Fruit fly (Drosophila melanogaster) whole organism, prepupa: Measurements from ENCODE around the gene shf.

ENCODE experiments used
- Blimp-1 ChIP-seq: fragments of 200-800 bp; sonication (Bioruptor generic); optimal IDR thresholded peaks from 3 replicates; lab custom pipeline; 2017; ENCODE audit warnings: missing biosample characterization, missing genetic modification characterization, mild to moderate bottlenecking, moderate library complexity, missing genetic modification reagents
- CG10631 ChIP-seq: fragments of 200-800 bp; sonication (Bioruptor generic); optimal IDR thresholded peaks from 2 replicates; lab custom pipeline; 2016; ENCODE audit warnings: missing biosample characterization, missing genetic modification characterization
- CG11294 ChIP-seq: fragments of 200-800 bp; sonication (Bioruptor generic); IDR thresholded peaks from 2 replicates; pipeline ENCODE4 v1.3.6; 2022; ENCODE audit warnings: missing biosample characterization, missing genetic modification characterization
- CG11762 ChIP-seq: fragments of 200-800 bp; sonication (Bioruptor generic); optimal IDR thresholded peaks from 3 replicates; lab custom pipeline; 2016; ENCODE audit warnings: missing biosample characterization, missing genetic modification characterization; ENCODE audit not compliant: insufficient read depth
- CG11902 ChIP-seq: fragments of 200-800 bp; sonication (Bioruptor generic); optimal IDR thresholded peaks from 3 replicates; lab custom pipeline; 2016; ENCODE audit warnings: missing biosample characterization, missing genetic modification characterization
- CG15336 ChIP-seq: fragments of 200-800 bp; sonication (Bioruptor generic); IDR thresholded peaks from 2 replicates; pipeline ENCODE4 v1.3.6; 2022; ENCODE audit warnings: missing biosample characterization, missing genetic modification characterization
- CG1621 ChIP-seq: fragments of 200-800 bp; sonication (Bioruptor generic); optimal IDR thresholded peaks from 3 replicates; lab custom pipeline; 2018; ENCODE audit warnings: missing biosample characterization, mild to moderate bottlenecking, missing genetic modification characterization
- CG16779 ChIP-seq: fragments of 200-800 bp; sonication (Bioruptor generic); optimal IDR thresholded peaks from 3 replicates; lab custom pipeline; 2017; ENCODE audit warnings: missing biosample characterization, mild to moderate bottlenecking, missing genetic modification characterization
- CG3032 ChIP-seq: fragments of 200-800 bp; optimal IDR thresholded peaks from 2 replicates; lab custom pipeline; 2019; ENCODE audit warnings: missing biosample characterization, mild to moderate bottlenecking, missing genetic modification characterization, moderate library complexity
- CG31627 ChIP-seq: fragments of 200-800 bp; sonication (Bioruptor generic); optimal IDR thresholded peaks from 3 replicates; lab custom pipeline; 2016; ENCODE audit warnings: missing biosample characterization, missing genetic modification characterization
- CG32006 ChIP-seq: fragments of 200-800 bp; sonication (Bioruptor generic); optimal IDR thresholded peaks from 3 replicates; lab custom pipeline; 2017; ENCODE audit warnings: missing biosample characterization, mild to moderate bottlenecking, missing genetic modification characterization
- CG34406 ChIP-seq: fragments of 200-800 bp; sonication (Bioruptor generic); optimal IDR thresholded peaks from 3 replicates; lab custom pipeline; 2016; ENCODE audit warnings: missing biosample characterization, missing genetic modification characterization
- CG3919 ChIP-seq: fragments of 200-800 bp; sonication (Bioruptor generic); optimal IDR thresholded peaks from 3 replicates; lab custom pipeline; 2016; ENCODE audit warnings: missing biosample characterization, missing genetic modification characterization
- CG4318 ChIP-seq: fragments of 200-800 bp; sonication (Bioruptor generic); optimal IDR thresholded peaks from 3 replicates; lab custom pipeline; 2017; ENCODE audit warnings: missing biosample characterization, mild to moderate bottlenecking, missing genetic modification characterization
- CG6163 ChIP-seq: fragments of 200-800 bp; sonication (Bioruptor generic); IDR thresholded peaks from 3 replicates; pipeline ENCODE4 v1.3.6; 2022; ENCODE audit warnings: missing biosample characterization, missing genetic modification characterization
- CG6276 ChIP-seq: fragments of 200-800 bp; sonication (Bioruptor generic); optimal IDR thresholded peaks from 2 replicates; lab custom pipeline; 2017; ENCODE audit warnings: missing biosample characterization, mild to moderate bottlenecking, missing genetic modification characterization
- CG6792 ChIP-seq: fragments of 200-800 bp; sonication (Bioruptor generic); optimal IDR thresholded peaks from 3 replicates; lab custom pipeline; 2016; ENCODE audit warnings: missing biosample characterization, missing genetic modification characterization
- CG6854 ChIP-seq: fragments of 200-800 bp; sonication (Bioruptor generic); optimal IDR thresholded peaks from 2 replicates; lab custom pipeline; 2017; ENCODE audit warnings: missing biosample characterization, mild to moderate bottlenecking, missing genetic modification characterization
- CG7368 ChIP-seq: fragments of 200-800 bp; sonication (Bioruptor generic); optimal IDR thresholded peaks from 3 replicates; lab custom pipeline; 2016; ENCODE audit warnings: missing biosample characterization, missing genetic modification characterization
- CG8119 ChIP-seq: fragments of 200-800 bp; sonication (Bioruptor generic); IDR thresholded peaks from 3 replicates; pipeline ENCODE4 v1.3.6; 2022; ENCODE audit warnings: missing biosample characterization, missing genetic modification characterization
- CG8319 ChIP-seq: fragments of 200-800 bp; sonication (Bioruptor generic); optimal IDR thresholded peaks from 3 replicates; lab custom pipeline; 2016; ENCODE audit warnings: missing biosample characterization, missing genetic modification characterization
- CG8632 ChIP-seq: fragments of 200-800 bp; sonication (Bioruptor generic); optimal IDR thresholded peaks from 3 replicates; lab custom pipeline; 2016; ENCODE audit warnings: missing biosample characterization, missing genetic modification characterization
- CG9139 ChIP-seq: fragments of 200-800 bp; sonication (Bioruptor generic); optimal IDR thresholded peaks from 3 replicates; lab custom pipeline; 2017; ENCODE audit warnings: missing biosample characterization, mild to moderate bottlenecking, missing genetic modification characterization
- Eip75B ChIP-seq: fragments of 200-800 bp; sonication (Bioruptor generic); optimal IDR thresholded peaks from 3 replicates; lab custom pipeline; 2016; ENCODE audit warnings: missing biosample characterization, missing genetic modification characterization
- Eip78C ChIP-seq: fragments of 200-800 bp; sonication (Bioruptor generic); peaks from one replicate; lab custom pipeline; 2016; ENCODE audit warnings: missing biosample characterization, missing genetic modification characterization
- Eip93F ChIP-seq: fragments of 200-800 bp; sonication (Bioruptor generic); optimal IDR thresholded peaks from 2 replicates; lab custom pipeline; 2016; ENCODE audit warnings: missing biosample characterization, mild to moderate bottlenecking, missing genetic modification characterization
- Ets21C ChIP-seq: fragments of 200-800 bp; sonication (Bioruptor generic); optimal IDR thresholded peaks from 3 replicates; lab custom pipeline; 2016; ENCODE audit warnings: missing biosample characterization, missing genetic modification characterization
- Ets96B ChIP-seq: fragments of 200-800 bp; optimal IDR thresholded peaks from 2 replicates; lab custom pipeline; 2019; ENCODE audit warnings: missing biosample characterization, mild to moderate bottlenecking, missing genetic modification characterization, moderate library complexity
- Gug ChIP-seq: fragments of 200-800 bp; sonication (Bioruptor generic); IDR thresholded peaks from 2 replicates; pipeline ENCODE4 v1.3.6; 2022; ENCODE audit warnings: missing biosample characterization, missing genetic modification characterization
- Hr38 ChIP-seq: sonication (Bioruptor generic); optimal IDR thresholded peaks from 2 replicates; lab custom pipeline; 2016; ENCODE audit warnings: missing biosample characterization, missing genetic modification characterization
- Hr4 ChIP-seq: fragments of 200-800 bp; sonication (Bioruptor generic); optimal IDR thresholded peaks from 3 replicates; lab custom pipeline; 2016; ENCODE audit warnings: missing biosample characterization, missing genetic modification characterization
- Met ChIP-seq: fragments of 200-800 bp; sonication (Bioruptor generic); optimal IDR thresholded peaks from 3 replicates; lab custom pipeline; 2016; ENCODE audit warnings: missing biosample characterization, missing genetic modification characterization
- Smox ChIP-seq: fragments of 200-800 bp; sonication (Bioruptor generic); optimal IDR thresholded peaks from 3 replicates; lab custom pipeline; 2016; ENCODE audit warnings: missing biosample characterization, missing genetic modification characterization
- Sox102F ChIP-seq: fragments of 200-800 bp; sonication (Bioruptor generic); optimal IDR thresholded peaks from 2 replicates; lab custom pipeline; 2016; ENCODE audit warnings: missing biosample characterization, mild to moderate bottlenecking, missing genetic modification characterization
- Sox14 ChIP-seq: fragments of 200-800 bp; sonication (Bioruptor generic); optimal IDR thresholded peaks from 3 replicates; lab custom pipeline; 2016; ENCODE audit warnings: missing biosample characterization, missing genetic modification characterization
- Sox15 ChIP-seq: fragments of 200-800 bp; sonication (Bioruptor generic); optimal IDR thresholded peaks from 3 replicates; lab custom pipeline; 2016; ENCODE audit warnings: missing biosample characterization, missing genetic modification characterization
- achi ChIP-seq: fragments of 200-800 bp; sonication (Bioruptor generic); optimal IDR thresholded peaks from 3 replicates; lab custom pipeline; 2016; ENCODE audit warnings: missing biosample characterization, missing genetic modification characterization
- acj6 ChIP-seq: fragments of 200-800 bp; sonication (Bioruptor generic); optimal IDR thresholded peaks from 3 replicates; lab custom pipeline; 2016; ENCODE audit warnings: missing biosample characterization, missing genetic modification characterization
- dsx ChIP-seq: fragments of 200-800 bp; optimal IDR thresholded peaks from 3 replicates; lab custom pipeline; 2019; ENCODE audit warnings: missing biosample characterization, mild to moderate bottlenecking, missing genetic modification characterization, moderate library complexity; ENCODE audit not compliant: poor library complexity, severe bottlenecking
- eg ChIP-seq: fragments of 200-800 bp; sonication (Bioruptor generic); IDR thresholded peaks from 3 replicates; pipeline ENCODE4 v1.3.6; 2022; ENCODE audit warnings: missing biosample characterization, missing genetic modification characterization
- esn ChIP-seq: fragments of 200-800 bp; sonication (Bioruptor generic); optimal IDR thresholded peaks from 2 replicates; lab custom pipeline; 2016; ENCODE audit warnings: missing biosample characterization, mild to moderate bottlenecking, missing genetic modification characterization, moderate library complexity
- fd59A ChIP-seq: fragments of 200-800 bp; sonication (Bioruptor generic); optimal IDR thresholded peaks from 2 replicates; lab custom pipeline; 2017; ENCODE audit warnings: missing biosample characterization, mild to moderate bottlenecking, missing genetic modification characterization, missing genetic modification reagents
- fd85E ChIP-seq: fragments of 200-800 bp; sonication (Bioruptor generic); optimal IDR thresholded peaks from 3 replicates; lab custom pipeline; 2016; ENCODE audit warnings: missing biosample characterization, missing genetic modification characterization
- fkh ChIP-seq: fragments of 200-800 bp; sonication (Bioruptor generic); optimal IDR thresholded peaks from 3 replicates; lab custom pipeline; 2017; ENCODE audit warnings: missing biosample characterization, mild to moderate bottlenecking, missing genetic modification characterization, moderate library complexity
- lz ChIP-seq: fragments of 200-800 bp; sonication (Bioruptor generic); optimal IDR thresholded peaks from 3 replicates; lab custom pipeline; 2016; ENCODE audit warnings: missing biosample characterization, missing genetic modification characterization
- pdm3 ChIP-seq: fragments of 200-800 bp; sonication (Bioruptor generic); optimal IDR thresholded peaks from 3 replicates; lab custom pipeline; 2016; ENCODE audit warnings: missing biosample characterization, missing genetic modification characterization
- salr ChIP-seq, 2 experiments: fragments of 200-800 bp; sonication (Bioruptor generic); optimal IDR thresholded peaks; 3 replicates each; lab custom pipeline; 2016 to 2018; ENCODE audit warnings: missing biosample characterization in 2 of 2, missing genetic modification characterization in 2 of 2, mild to moderate bottlenecking in 1 of 2
- spab ChIP-seq: fragments of 200-800 bp; sonication (Bioruptor generic); optimal IDR thresholded peaks from 2 replicates; lab custom pipeline; 2017; ENCODE audit warnings: missing biosample characterization, mild to moderate bottlenecking, missing genetic modification characterization, missing genetic modification reagents
- ss ChIP-seq, 2 experiments: fragments of 200-800 bp; sonication (Bioruptor generic); optimal IDR thresholded peaks; 2 replicates in 1 of 2; 3 replicates in 1 of 2; lab custom pipeline; 2017 to 2018; ENCODE audit warnings: mild to moderate bottlenecking in 2 of 2, missing biosample characterization in 2 of 2, missing genetic modification characterization in 2 of 2, moderate library complexity in 1 of 2
- svp ChIP-seq: fragments of 200-800 bp; sonication (Bioruptor generic); peaks from one replicate; lab custom pipeline; 2016; ENCODE audit warnings: missing biosample characterization, missing genetic modification characterization
- topi ChIP-seq: fragments of 200-800 bp; sonication (Bioruptor generic); optimal IDR thresholded peaks from 3 replicates; lab custom pipeline; 2016; ENCODE audit warnings: missing biosample characterization, missing genetic modification characterization
- vri ChIP-seq: fragments of 200-800 bp; sonication (Bioruptor generic); optimal IDR thresholded peaks from 3 replicates; lab custom pipeline; 2016; ENCODE audit warnings: missing biosample characterization, mild to moderate bottlenecking, missing genetic modification characterization

Gene shf

dm6 chrX:6777394-6777793 lies 2.1 kb downstream of the shf start:
- TF ChIP-seq CG4318 (GFP tag; lab: Kevin White, UChicago) (peak; percentile 72), fd59A (GFP tag; lab: Kevin White, UChicago) (peak; percentile 90), Hr38 (GFP tag; lab: Kevin White, UChicago) (no peak), CG11294 (GFP tag; lab: Robert Waterston, UW) (0 out of 2 replicates have a peak, but pooled peaks have one; percentile 25), Eip78C (peak; percentile 98), CG11902 (peak; percentile 72), Smox (peak; percentile 89), Sox102F (GFP tag; lab: Kevin White, UChicago) (peak; percentile 90), CG31627 (GFP tag; lab: Kevin White, UChicago) (peak; percentile 89), svp (peak; percentile 94), CG6854 (peak; percentile 70), Sox14 (GFP tag; lab: Kevin White, UChicago) (peak; percentile 91), Hr4 (peak; percentile 83), lz (GFP tag; lab: Kevin White, UChicago) (peak; percentile 90), CG8319 (GFP tag; lab: Kevin White, UChicago) (peak; percentile 71), CG10631 (GFP tag; lab: Kevin White, UChicago) (peak; percentile 91), CG7368 (GFP tag; lab: Kevin White, UChicago) (peak; percentile 80), Eip93F (peak; percentile 41), topi (peak; percentile 93), fd85E (GFP tag; lab: Kevin White, UChicago) (peak; percentile 60), eg (peak; percentile 51; the same call in 2 of the 3 replicates), fkh (GFP tag; lab: Kevin White, UChicago) (no peak), CG1621 (peak; percentile 92), CG9139 (GFP tag; lab: Kevin White, UChicago) (peak; percentile 72), achi (GFP tag; lab: Kevin White, UChicago) (peak; percentile 88), dsx (peak; percentile 93), spab (peak; percentile 85), CG11762 (GFP tag; lab: Kevin White, UChicago) (peak; percentile 87), CG6276 (GFP tag; lab: Kevin White, UChicago) (peak; percentile 68), CG16779 (peak; percentile 63), CG32006 (GFP tag; lab: Kevin White, UChicago) (peak; percentile 86), CG8632 (GFP tag; lab: Kevin White, UChicago) (peak; percentile 85), acj6 (GFP tag; lab: Kevin White, UChicago) (peak; percentile 87), CG6163 (GFP tag; lab: Robert Waterston, UW) (peak; percentile 87), Met (GFP tag; lab: Kevin White, UChicago) (peak; percentile 91), CG15336 (GFP tag; lab: Robert Waterston, UW) (peak; percentile 76), Blimp-1 (GFP tag; lab: Kevin White, UChicago) (peak; percentile 58), Ets96B (tag; lab: Kevin White, UChicago) (peak; percentile 95), pdm3 (GFP tag; lab: Kevin White, UChicago) (peak; percentile 89), salr (GFP tag; optimal IDR thresholded peaks at IDR 0.05; lab: Kevin White, UChicago) (peak; percentile 90 to 92), CG3032 (tag; lab: Kevin White, UChicago) (peak; percentile 93), Eip75B (GFP tag; lab: Kevin White, UChicago) (peak; percentile 90), esn (GFP tag; lab: Kevin White, UChicago) (peak; percentile 92), Sox15 (GFP tag; lab: Kevin White, UChicago) (peak; percentile 75), CG8119 (peak; percentile 83), CG3919 (peak; percentile 89), ss (GFP tag; optimal IDR thresholded peaks at IDR 0.05; lab: Kevin White, UChicago) (peak; percentile 83 to 92), Gug (GFP tag; lab: Robert Waterston, UW) (peak; percentile 56), CG34406 (GFP tag; lab: Kevin White, UChicago) (peak; percentile 84), vri (GFP tag; lab: Kevin White, UChicago) (peak; percentile 81), Ets21C (GFP tag; lab: Kevin White, UChicago) (peak; percentile 86), CG6792 (GFP tag; lab: Kevin White, UChicago) (peak; percentile 89)
